Worm (Caenorhabditis elegans) whole organism, L3 larva: ENCODE measurements around the gene eelo-2.

ENCODE experiments used
- R02D3.7 ChIP-seq: fragments of 150-350 bp; optimal IDR thresholded peaks from 2 replicates; lab custom pipeline; 2014; ENCODE audit warnings: missing biosample characterization, missing genetic modification characterization
- ama-1 ChIP-seq: fragments of 150-350 bp; optimal IDR thresholded peaks from 2 replicates; lab custom pipeline; 2018
- ceh-28 ChIP-seq: fragments of 150-350 bp; optimal IDR thresholded peaks from 2 replicates; lab custom pipeline; 2014; ENCODE audit warnings: missing biosample characterization, missing genetic modification reagents, missing genetic modification characterization
- egl-27 ChIP-seq: sonication (generic microtip); optimal IDR thresholded peaks from 4 replicates; lab custom pipeline; 2017; ENCODE audit warnings: missing biosample characterization, missing genetic modification reagents, missing genetic modification characterization
- egl-5 ChIP-seq: fragments of 150-350 bp; optimal IDR thresholded peaks from 2 replicates; lab custom pipeline; 2017; ENCODE audit warnings: missing biosample characterization, missing genetic modification reagents, missing genetic modification characterization, inconsistent platforms
- elt-2 ChIP-seq: sonication (generic microtip); optimal IDR thresholded peaks from 2 replicates; lab custom pipeline; 2016; ENCODE audit warnings: missing genetic modification reagents, mild to moderate bottlenecking, missing genetic modification characterization, missing compliant biosample characterization
- fkh-10 ChIP-seq: sonication (generic microtip); optimal IDR thresholded peaks from 2 replicates; lab custom pipeline; 2017; ENCODE audit warnings: missing biosample characterization, missing genetic modification reagents, missing genetic modification characterization
- fkh-2 ChIP-seq: fragments of 150-350 bp; optimal IDR thresholded peaks from 2 replicates; lab custom pipeline; 2014; ENCODE audit warnings: missing biosample characterization, missing genetic modification reagents, missing genetic modification characterization
- fos-1 ChIP-seq: fragments of 150-350 bp; optimal IDR thresholded peaks from 2 replicates; lab custom pipeline; 2014; ENCODE audit warnings: missing biosample characterization, missing genetic modification characterization
- lin-39 ChIP-seq: fragments of 150-350 bp; optimal IDR thresholded peaks from 2 replicates; lab custom pipeline; 2018; ENCODE audit warnings: missing biosample characterization, missing genetic modification reagents, missing genetic modification characterization
- lsy-12 ChIP-seq: sonication (generic microtip); optimal IDR thresholded peaks from 2 replicates; lab custom pipeline; 2016; ENCODE audit warnings: mild to moderate bottlenecking, missing genetic modification characterization, missing compliant biosample characterization
- mml-1 ChIP-seq: fragments of 150-350 bp; sonication (generic microtip); optimal IDR thresholded peaks from 3 replicates; lab custom pipeline; 2014; ENCODE audit warnings: missing biosample characterization, missing genetic modification characterization
- nfya-1 ChIP-seq: sonication (generic microtip); optimal IDR thresholded peaks from 2 replicates; lab custom pipeline; 2017; ENCODE audit warnings: missing genetic modification characterization, mild to moderate bottlenecking, missing compliant biosample characterization, antibody characterized with exemption, moderate library complexity; ENCODE audit not compliant: insufficient read depth
- nhr-12 ChIP-seq: fragments of 150-350 bp; optimal IDR thresholded peaks from 2 replicates; lab custom pipeline; 2014; ENCODE audit warnings: missing biosample characterization, missing genetic modification characterization
- nhr-23 ChIP-seq: fragments of 150-350 bp; optimal IDR thresholded peaks from 2 replicates; lab custom pipeline; 2014; ENCODE audit warnings: missing biosample characterization, missing genetic modification reagents, missing genetic modification characterization
- nhr-28 ChIP-seq: fragments of 150-350 bp; optimal IDR thresholded peaks from 2 replicates; lab custom pipeline; 2014; ENCODE audit warnings: missing biosample characterization, missing genetic modification characterization
- nhr-43 ChIP-seq: sonication (generic microtip); optimal IDR thresholded peaks from 2 replicates; lab custom pipeline; 2016; ENCODE audit warnings: mild to moderate bottlenecking, missing genetic modification characterization, missing compliant biosample characterization; ENCODE audit not compliant: poor library complexity, severe bottlenecking
- nhr-67 ChIP-seq: fragments of 150-350 bp; optimal IDR thresholded peaks from 2 replicates; lab custom pipeline; 2014; ENCODE audit warnings: missing biosample characterization, missing genetic modification characterization
- nhr-77 ChIP-seq: fragments of 150-350 bp; optimal IDR thresholded peaks from 2 replicates; lab custom pipeline; 2014; ENCODE audit warnings: missing biosample characterization, missing genetic modification characterization
- pha-4 ChIP-seq: fragments of 150-350 bp; optimal IDR thresholded peaks from 2 replicates; lab custom pipeline; 2014; ENCODE audit warnings: missing biosample characterization, missing genetic modification reagents, missing genetic modification characterization
- pqm-1 ChIP-seq: fragments of 150-350 bp; optimal IDR thresholded peaks from 2 replicates; lab custom pipeline; 2017; ENCODE audit warnings: missing biosample characterization, missing genetic modification characterization, inconsistent platforms
- sea-2 ChIP-seq: fragments of 150-350 bp; sonication (generic microtip); optimal IDR thresholded peaks from 4 replicates; lab custom pipeline; 2014; ENCODE audit warnings: missing biosample characterization, missing genetic modification reagents, missing genetic modification characterization
- skn-1 ChIP-seq: fragments of 150-350 bp; optimal IDR thresholded peaks from 2 replicates; lab custom pipeline; 2014; ENCODE audit warnings: missing biosample characterization, missing genetic modification characterization
- snpc-4 ChIP-seq: fragments of 150-350 bp; optimal IDR thresholded peaks from 2 replicates; lab custom pipeline; 2014; ENCODE audit warnings: missing biosample characterization, missing genetic modification characterization
- tbx-2 ChIP-seq: sonication (generic microtip); optimal IDR thresholded peaks from 2 replicates; lab custom pipeline; 2016; ENCODE audit warnings: mild to moderate bottlenecking, missing genetic modification characterization, missing compliant biosample characterization
- unc-39 ChIP-seq: sonication (generic microtip); optimal IDR thresholded peaks from 4 replicates; lab custom pipeline; 2017; ENCODE audit warnings: missing biosample characterization, missing genetic modification characterization
- unc-62 ChIP-seq: fragments of 150-350 bp; sonication (generic microtip); optimal IDR thresholded peaks from 4 replicates; lab custom pipeline; 2014; ENCODE audit warnings: missing biosample characterization, missing genetic modification reagents, missing genetic modification characterization
- zag-1 ChIP-seq: fragments of 150-350 bp; optimal IDR thresholded peaks from 2 replicates; lab custom pipeline; 2014; ENCODE audit warnings: missing biosample characterization, missing genetic modification characterization
- ztf-11 ChIP-seq: fragments of 150-350 bp; optimal IDR thresholded peaks from 2 replicates; lab custom pipeline; 2014; ENCODE audit warnings: missing biosample characterization, missing genetic modification characterization

Gene eelo-2

DNA sequence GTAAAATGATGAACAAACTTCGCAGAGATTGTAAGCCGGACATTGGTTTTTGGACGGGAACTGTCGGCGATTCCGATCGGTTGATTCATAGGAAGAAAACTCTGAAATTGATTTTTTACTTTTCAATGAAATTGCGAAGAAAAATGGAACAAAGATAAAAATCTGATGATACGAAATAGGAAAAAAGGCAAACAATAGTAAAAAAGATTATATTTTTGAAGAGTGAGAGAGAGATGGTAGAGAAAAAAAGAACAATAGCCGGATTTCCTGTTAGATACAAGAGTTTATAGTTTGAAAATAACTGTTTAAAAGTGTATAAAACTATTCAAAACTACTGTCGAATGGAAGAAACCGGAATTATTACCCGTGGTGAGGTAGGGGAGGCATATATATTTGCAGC, 34.2 kb downstream of the eelo-2 start, which contains the start of gene nra-1:
nra-1 (minus strand) TSS at position 101 of the 400 bp plus-strand sequence.
- TF ChIP-seq pha-4 (tag; lab: Kevin White, UChicago) (no peak), fos-1 (tag; lab: Kevin White, UChicago) (no peak), ztf-11 (no peak), mml-1 (tag; lab: Kevin White, UChicago) (no peak), R02D3.7 (tag; lab: Kevin White, UChicago) (no peak), ama-1 (lab: Kevin White, UChicago) (no peak), fkh-10 (no peak), zag-1 (no peak), sea-2 (no peak), unc-39 (tag; lab: Kevin White, UChicago) (no peak), nhr-43 (no peak), skn-1 (tag; lab: Kevin White, UChicago) (no peak), elt-2 (tag; lab: Kevin White, UChicago) (no peak)
- TF ChIP-seq, all 47 proteins: peak for 0

DNA sequence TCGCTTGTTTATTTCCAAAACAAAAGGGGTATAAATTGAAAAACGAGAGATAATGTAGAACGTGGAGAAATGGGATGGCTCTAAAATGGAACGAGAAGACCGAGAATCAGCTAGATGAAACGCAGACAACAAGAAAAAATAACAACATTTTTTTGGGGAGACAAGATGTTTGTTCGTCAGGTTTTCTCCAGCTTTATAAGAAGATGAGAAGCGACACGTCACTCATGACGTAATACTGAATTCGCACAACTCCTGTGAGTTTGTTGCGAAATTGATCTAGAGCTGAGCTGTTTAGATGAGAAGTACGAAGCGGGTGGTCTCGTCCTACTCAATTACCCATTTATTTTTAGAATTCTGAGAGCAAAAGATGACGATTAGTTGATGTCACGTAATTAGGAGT, 35.3 kb downstream of the eelo-2 start:
- TF ChIP-seq snpc-4 (tag; lab: Kevin White, UChicago): peak; percentile 29
- peak; percentile 33 for TF ChIP-seq fkh-10
- no peak for TF ChIP-seq skn-1 (tag; lab: Kevin White, UChicago)
- TF ChIP-seq nfya-1 (tag; lab: Kevin White, UChicago): peak; percentile 49
- TF ChIP-seq lin-39 (tag; lab: Kevin White, UChicago): peak; percentile 35

DNA sequence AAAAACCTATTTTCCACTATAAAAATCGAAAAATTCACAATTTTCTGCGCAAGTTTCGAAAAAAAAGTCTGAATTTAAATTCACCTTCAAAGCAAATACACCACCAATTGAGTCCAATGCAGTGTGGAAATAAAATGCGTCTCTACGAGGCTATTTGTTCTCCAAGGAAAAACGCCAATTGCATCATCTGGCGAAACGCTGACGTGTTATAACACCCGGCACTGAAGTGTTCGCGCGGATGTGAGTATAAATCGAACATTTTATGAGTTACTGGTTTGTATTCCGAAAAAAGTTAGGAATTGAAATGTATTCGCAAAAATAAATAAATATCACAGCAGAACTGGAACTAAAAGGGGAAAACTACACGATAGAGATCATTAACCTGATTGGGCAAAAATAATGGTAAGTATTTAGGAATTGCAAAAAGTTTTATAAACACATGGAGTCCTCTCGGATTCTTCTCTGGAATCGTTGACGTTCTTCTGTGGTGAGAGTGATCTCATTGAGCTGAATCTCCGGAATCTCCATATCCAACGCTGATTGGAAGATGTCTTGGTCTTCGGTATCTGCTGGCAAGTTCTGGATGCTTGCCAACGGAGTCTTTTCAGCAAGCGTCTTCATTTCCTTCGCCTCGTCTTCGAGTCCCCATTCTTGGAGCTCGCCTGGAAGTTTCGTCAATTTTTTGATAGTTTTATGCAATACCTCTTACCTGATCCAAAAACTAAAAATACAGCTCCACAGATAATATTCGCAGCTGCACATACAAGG, 38.2 kb downstream of the eelo-2 start, which contains the start of gene zipt-7.1:
zipt-7.1 (minus strand) TSS at position 232 of the 768 bp plus-strand sequence.
- TF ChIP-seq ceh-28 (tag; lab: Kevin White, UChicago): no peak
- TF ChIP-seq ama-1 (lab: Kevin White, UChicago): no peak
- peak; percentile 3 for TF ChIP-seq elt-2 (tag; lab: Kevin White, UChicago)
- no peak for TF ChIP-seq lsy-12 (tag; lab: Kevin White, UChicago)
- no peak for TF ChIP-seq nhr-77
- peak; percentile 13 for TF ChIP-seq egl-5
- TF ChIP-seq nhr-43: no peak

DNA sequence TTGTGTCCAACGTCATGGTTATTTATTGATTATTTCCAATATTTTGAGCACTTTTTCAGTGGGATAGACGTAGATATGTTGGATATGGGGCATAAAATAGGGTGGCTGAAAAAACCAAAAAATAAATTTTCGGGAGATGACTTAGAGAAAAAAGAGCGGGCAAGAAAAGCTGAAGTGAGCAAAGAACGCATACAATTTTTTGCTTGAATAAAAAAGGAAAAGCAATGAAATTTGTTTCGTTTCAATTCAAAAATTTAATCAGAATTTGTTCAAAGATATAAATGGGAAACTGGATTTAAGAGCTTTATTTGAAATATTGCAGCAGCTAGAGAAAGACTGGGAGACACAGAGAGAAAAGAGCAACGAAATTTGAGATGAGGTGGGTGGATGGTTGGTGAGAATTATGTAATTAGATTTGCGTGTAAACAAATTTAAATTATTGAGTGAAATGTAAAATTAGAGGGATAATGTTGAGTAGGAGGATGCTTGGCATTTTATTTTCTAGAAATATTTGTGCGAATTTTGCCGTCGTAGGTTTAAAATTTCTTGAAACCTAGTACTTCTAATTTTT, 41.8 kb downstream of the eelo-2 start, which contains the start of the genes T28F3.11 and slc-17.4:
T28F3.11 (minus strand) TSS at position 51 of the 571 bp plus-strand sequence.
slc-17.4 (minus strand) TSS at position 105 of the 571 bp plus-strand sequence.
- TF ChIP-seq R02D3.7 (tag; lab: Kevin White, UChicago) (no peak), lin-39 (tag; lab: Kevin White, UChicago) (no peak), nhr-23 (no peak), nhr-43 (no peak), fos-1 (tag; lab: Kevin White, UChicago) (no peak), ceh-28 (tag; lab: Kevin White, UChicago) (no peak), skn-1 (tag; lab: Kevin White, UChicago) (no peak), nfya-1 (tag; lab: Kevin White, UChicago) (no peak), lsy-12 (tag; lab: Kevin White, UChicago) (no peak), egl-5 (no peak), tbx-2 (tag; lab: Kevin White, UChicago) (no peak), fkh-2 (no peak), elt-2 (tag; lab: Kevin White, UChicago) (no peak), egl-27 (tag; lab: Kevin White, UChicago) (no peak), unc-62 (GFP tag; lab: Kevin White, UChicago) (no peak), nhr-12 (tag; lab: Kevin White, UChicago) (no peak), ama-1 (lab: Kevin White, UChicago) (no peak), nhr-67 (no peak)

ce11 chrIV:17292350-17292749, 42.4 kb downstream of the eelo-2 start:
- TF ChIP-seq elt-2 (tag; lab: Kevin White, UChicago) (peak; percentile 59), pqm-1 (peak; percentile 72), fos-1 (tag; lab: Kevin White, UChicago) (no peak)

- TF ChIP-seq pqm-1: peak; percentile 55
- TF ChIP-seq fos-1 (tag; lab: Kevin White, UChicago): no peak
- TF ChIP-seq elt-2 (tag; lab: Kevin White, UChicago): peak; percentile 59
- TF ChIP-seq nhr-28 (tag; lab: Kevin White, UChicago): no peak
Observed at ce11 chrIV:17293068-17293467, 43.1 kb downstream of the eelo-2 start.
